Worm (Caenorhabditis elegans): Measurements from ENCODE around the gene F26F4.2.

DNA sequence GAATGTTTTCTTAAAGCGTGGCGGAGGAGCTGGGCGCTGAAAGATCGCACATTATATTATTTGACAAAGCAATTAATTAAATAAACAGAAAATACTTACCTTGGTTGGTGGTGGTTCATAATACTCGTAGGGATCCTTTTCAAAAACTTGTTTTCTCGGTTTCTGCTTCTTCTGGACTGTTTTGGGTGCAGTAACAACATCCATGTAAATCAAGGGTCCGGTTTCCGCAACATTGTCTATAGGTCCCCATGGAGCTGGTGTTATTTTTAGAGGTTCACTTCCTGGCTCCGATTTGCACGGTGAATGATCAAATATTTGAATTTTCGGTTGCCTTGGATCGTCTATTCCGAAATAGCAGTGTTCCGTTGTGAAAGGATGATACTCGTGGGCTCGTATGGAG is 13.1 kb downstream of the F26F4.2 start:
- TF ChIP-seq cog-1 (tag; optimal IDR thresholded peaks at IDR 0.05) (no peak), ztf-29 (GFP tag; IDR thresholded peaks at IDR 0.05) (no peak), tab-1 (GFP tag; IDR thresholded peaks at IDR 0.05) (no peak)

All from whole organism, midembryonic.